Worm (Caenorhabditis elegans): ENCODE data around the gene srg-58.

Gene srg-58

ce11 chrV:2716933-2717332, 42.4 kb downstream of the srg-58 start:
- TF ChIP-seq unc-62 (GFP tag; optimal IDR thresholded peaks at IDR 0.05): no peak

ce11 chrV:2713532-2713931, 45.8 kb downstream of the srg-58 start, which contains the start of gene srt-28:
TSS of gene srt-28 (minus strand) at chrV:2713632.
- no peak for TF ChIP-seq unc-62 (GFP tag; optimal IDR thresholded peaks at IDR 0.05)

ce11 chrV:2711429-2711828, 47.9 kb downstream of the srg-58 start, which contains the start of gene C24B9.3:
TSS of gene C24B9.3 (minus strand) at chrV:2711599.
- TF ChIP-seq unc-62 (GFP tag; optimal IDR thresholded peaks at IDR 0.05): no peak

ce11 chrV:2710192-2710591, 49.2 kb downstream of the srg-58 start:
- TF ChIP-seq unc-62 (GFP tag; optimal IDR thresholded peaks at IDR 0.05): no peak
